Fruit fly (Drosophila melanogaster) whole organism, wandering third instar larva: ENCODE results near the gene CG1544.
A peak's percentile ranks its signal among the peaks of the same experiment; 100 is the strongest.

Source experiments
- Abd-B ChIP-seq: fragments of >200 bp; optimal IDR thresholded peaks from 2 replicates; lab custom pipeline; 2017; ENCODE audit warnings: missing biosample characterization, missing genetic modification characterization
- CG32264 ChIP-seq: fragments of 200-800 bp; sonication (Bioruptor generic); optimal IDR thresholded peaks from 2 replicates; lab custom pipeline; 2016; ENCODE audit warnings: missing biosample characterization, missing genetic modification characterization
- CG9705 ChIP-seq: fragments of 200-800 bp; sonication (Bioruptor generic); optimal IDR thresholded peaks from 2 replicates; lab custom pipeline; 2018; ENCODE audit warnings: missing biosample characterization, mild to moderate bottlenecking, missing genetic modification characterization
- Dfd ChIP-seq: fragments of >200 bp; optimal IDR thresholded peaks from 2 replicates; lab custom pipeline; 2017; ENCODE audit warnings: missing biosample characterization, missing genetic modification characterization
- GATAd ChIP-seq: sonication (Bioruptor generic); optimal IDR thresholded peaks from 2 replicates; lab custom pipeline; 2016; ENCODE audit warnings: missing biosample characterization, missing genetic modification characterization
- HLH106 ChIP-seq: fragments of 200-800 bp; optimal IDR thresholded peaks from 3 replicates; lab custom pipeline; 2019; ENCODE audit warnings: missing biosample characterization, mild to moderate bottlenecking, missing genetic modification characterization, moderate library complexity
- Hnf4 ChIP-seq: fragments of 200-800 bp; sonication (Bioruptor generic); optimal IDR thresholded peaks from 2 replicates; lab custom pipeline; 2016; ENCODE audit warnings: missing biosample characterization, mild to moderate bottlenecking, missing genetic modification characterization
- Hr78 ChIP-seq: fragments of >200 bp; optimal IDR thresholded peaks from 2 replicates; lab custom pipeline; 2017; ENCODE audit warnings: missing biosample characterization, missing genetic modification characterization
- Hr83 ChIP-seq: fragments of 200-300 bp; sonication (Bioruptor generic); optimal IDR thresholded peaks from 2 replicates; lab custom pipeline; 2016; ENCODE audit warnings: missing biosample characterization, mild to moderate bottlenecking, missing genetic modification characterization, moderate library complexity; ENCODE audit not compliant: poor library complexity, severe bottlenecking
- Jra ChIP-seq: sonication (Bioruptor generic); optimal IDR thresholded peaks from 2 replicates; lab custom pipeline; 2016; ENCODE audit warnings: missing biosample characterization, missing genetic modification characterization
- Mio ChIP-seq: sonication (Bioruptor generic); optimal IDR thresholded peaks from 2 replicates; lab custom pipeline; 2016; ENCODE audit warnings: missing biosample characterization, missing genetic modification characterization
- Myc ChIP-seq: fragments of >200 bp; optimal IDR thresholded peaks from 2 replicates; lab custom pipeline; 2017
- N ChIP-seq: fragments of >200 bp; optimal IDR thresholded peaks from 2 replicates; lab custom pipeline; 2018; ENCODE audit warnings: missing biosample characterization, missing external identifiers, missing genetic modification characterization
- OdsH ChIP-seq: fragments of 200-800 bp; sonication (Bioruptor generic); optimal IDR thresholded peaks from 2 replicates; lab custom pipeline; 2016; ENCODE audit warnings: missing biosample characterization, mild to moderate bottlenecking, missing genetic modification characterization
- Rel ChIP-seq, 2 experiments: fragments of 200-800 bp; sonication (Bioruptor generic) in 1 of 2; optimal IDR thresholded peaks; 2 replicates in 1 of 2; 3 replicates in 1 of 2; lab custom pipeline; 2016 to 2019; ENCODE audit warnings: mild to moderate bottlenecking in 2 of 2, missing biosample characterization in 2 of 2, missing genetic modification characterization in 2 of 2, moderate library complexity in 1 of 2
- Sp1 ChIP-seq: fragments of 200-800 bp; sonication (Bioruptor generic); optimal IDR thresholded peaks from 3 replicates; lab custom pipeline; 2019; ENCODE audit warnings: missing biosample characterization, mild to moderate bottlenecking, missing genetic modification characterization, moderate library complexity
- Vsx2 ChIP-seq: fragments of 200-300, 225-300 bp; sonication (Bioruptor generic); optimal IDR thresholded peaks from 2 replicates; lab custom pipeline; 2018; ENCODE audit warnings: missing biosample characterization, missing genetic modification characterization; ENCODE audit not compliant: partially characterized antibody
- br ChIP-seq: fragments of 200-800 bp; sonication (Bioruptor generic); optimal IDR thresholded peaks from 2 replicates; lab custom pipeline; 2016; ENCODE audit warnings: missing biosample characterization, missing genetic modification characterization
- brk ChIP-seq: fragments of 200-800 bp; sonication (Bioruptor generic); optimal IDR thresholded peaks from 2 replicates; lab custom pipeline; 2016; ENCODE audit warnings: missing biosample characterization, mild to moderate bottlenecking, missing genetic modification characterization
- dl ChIP-seq, 2 experiments: fragments of 175-275, 200-275 bp in 1 of 2; fragments of 200-275 bp in 1 of 2; sonication (Bioruptor generic); optimal IDR thresholded peaks; lab custom pipeline; 2018; ENCODE audit warnings: mild to moderate bottlenecking in 2 of 2, missing biosample characterization in 2 of 2, missing genetic modification characterization in 2 of 2, moderate library complexity in 2 of 2; ENCODE audit not compliant: partially characterized antibody in 2 of 2, insufficient read depth in 1 of 2
- dmrt93B ChIP-seq: fragments of 200-800 bp; sonication (Bioruptor generic); optimal IDR thresholded peaks from 2 replicates; lab custom pipeline; 2018; ENCODE audit warnings: missing biosample characterization, mild to moderate bottlenecking, missing genetic modification characterization
- foxo ChIP-seq, 2 experiments: fragments of 200-800 bp; sonication (Bioruptor generic); optimal IDR thresholded peaks; 2 replicates in 1 of 2; 3 replicates in 1 of 2; lab custom pipeline; 2016 to 2017; ENCODE audit warnings: missing biosample characterization in 2 of 2, missing genetic modification characterization in 2 of 2
- fru ChIP-seq: fragments of 200-800 bp; sonication (Bioruptor generic); optimal IDR thresholded peaks from 3 replicates; lab custom pipeline; 2016; ENCODE audit warnings: missing biosample characterization, mild to moderate bottlenecking, missing genetic modification characterization
- h ChIP-seq: fragments of 200-800 bp; sonication (Bioruptor generic); optimal IDR thresholded peaks from 3 replicates; lab custom pipeline; 2016; ENCODE audit warnings: missing biosample characterization, mild to moderate bottlenecking, missing genetic modification characterization
- pan ChIP-seq: fragments of >200 bp; optimal IDR thresholded peaks from 2 replicates; lab custom pipeline; 2017
- psq ChIP-seq: fragments of 200-800 bp; sonication (Bioruptor generic); optimal IDR thresholded peaks from 3 replicates; lab custom pipeline; 2017; ENCODE audit warnings: missing biosample characterization, mild to moderate bottlenecking, missing genetic modification characterization, moderate library complexity
- rgr ChIP-seq: fragments of 200-800 bp; sonication (Bioruptor generic); optimal IDR thresholded peaks from 3 replicates; lab custom pipeline; 2016; ENCODE audit warnings: missing biosample characterization, mild to moderate bottlenecking, missing genetic modification characterization
- sage ChIP-seq: fragments of 200-800 bp; sonication (Bioruptor generic); optimal IDR thresholded peaks from 2 replicates; lab custom pipeline; 2016; ENCODE audit warnings: missing biosample characterization, mild to moderate bottlenecking, missing genetic modification characterization
- sv ChIP-seq: fragments of 200-800 bp; sonication (Bioruptor generic); optimal IDR thresholded peaks from 3 replicates; lab custom pipeline; 2016; ENCODE audit warnings: missing biosample characterization, missing genetic modification characterization
- tai ChIP-seq: sonication (Bioruptor generic); optimal IDR thresholded peaks from 2 replicates; lab custom pipeline; 2016; ENCODE audit warnings: missing biosample characterization, missing genetic modification characterization
- woc ChIP-seq: sonication (Bioruptor generic); optimal IDR thresholded peaks from 2 replicates; lab custom pipeline; 2016; ENCODE audit warnings: missing biosample characterization, mild to moderate bottlenecking, missing genetic modification characterization

CG1544 gene

dm6 chr3R:31241109-31241508, 44.4 kb downstream of the CG1544 start:
- TF ChIP-seq br (GFP tag; lab: Kevin White, UChicago) (no peak), foxo (GFP tag; optimal IDR thresholded peaks at IDR 0.05; lab: Kevin White, UChicago) (no peak), dmrt93B (GFP tag; lab: Kevin White, UChicago) (no peak), sv (GFP tag; lab: Kevin White, UChicago) (no peak), dl (GFP tag; optimal IDR thresholded peaks at IDR 0.05; lab: Kevin White, UChicago; ENCODE audit: insufficient read depth in 1 of 2, partially characterized antibody in 2 of 2) (no peak), Abd-B (GFP tag; lab: Kevin White, UChicago) (no peak), Rel (GFP tag; optimal IDR thresholded peaks at IDR 0.05; lab: Kevin White, UChicago) (no peak), Rel (tag; optimal IDR thresholded peaks at IDR 0.05; lab: Kevin White, UChicago) (no peak), rgr (GFP tag; lab: Kevin White, UChicago) (no peak)

DNA sequence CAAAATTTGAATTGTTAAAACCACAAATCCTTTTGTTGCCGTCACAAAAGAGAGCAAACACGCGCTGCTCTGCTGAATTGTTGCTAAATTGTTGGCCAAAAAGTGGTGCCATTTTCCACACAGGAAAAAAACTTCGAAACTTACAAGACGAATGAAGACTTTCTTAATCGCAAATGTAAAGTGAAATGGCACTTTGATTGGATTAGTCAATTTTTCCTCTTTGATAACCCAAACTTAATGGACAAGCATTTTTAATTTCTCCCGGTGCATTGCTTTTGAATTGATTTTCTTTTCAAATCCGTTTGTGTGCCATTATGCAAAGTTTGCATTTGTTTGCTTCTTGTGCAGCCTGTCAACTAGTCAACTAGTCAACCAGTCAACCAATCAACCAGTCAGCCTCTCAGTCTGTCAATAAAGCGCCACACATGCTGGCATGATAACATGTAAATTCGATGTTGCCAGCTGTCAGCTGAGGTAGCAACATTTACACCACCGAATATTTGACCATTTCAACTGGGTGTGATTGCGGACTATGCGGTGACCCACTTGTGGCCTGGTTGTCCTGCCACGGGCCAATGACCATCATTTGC, 46.5 kb downstream of the CG1544 start:
- TF ChIP-seq OdsH (GFP tag; lab: Kevin White, UChicago) (no peak), br (GFP tag; lab: Kevin White, UChicago) (no peak), Abd-B (GFP tag; lab: Kevin White, UChicago) (no peak), sage (GFP tag; lab: Kevin White, UChicago) (no peak), Hnf4 (no peak), tai (GFP tag; lab: Kevin White, UChicago) (no peak)

DNA sequence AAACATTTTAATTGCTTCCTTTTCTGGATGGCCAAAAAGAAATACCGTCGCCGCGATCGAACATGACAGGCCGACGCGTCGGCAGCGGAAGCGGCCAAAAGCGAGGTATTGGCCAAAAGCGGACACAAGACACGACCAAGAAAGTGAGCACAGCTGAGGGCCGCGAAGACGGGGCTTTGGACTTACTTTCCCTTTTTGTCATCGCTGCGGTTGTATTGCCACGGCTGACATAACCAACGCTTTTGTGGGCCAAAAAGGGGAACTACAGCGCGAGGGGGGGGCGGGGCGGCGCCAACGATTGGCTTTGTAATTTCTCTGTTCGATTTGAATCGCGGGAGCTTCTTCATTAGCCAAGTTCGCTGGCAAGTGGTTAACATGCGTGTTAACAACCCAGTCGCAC, 49.1 kb downstream of the CG1544 start:
- TF ChIP-seq HLH106 (tag; lab: Kevin White, UChicago): no peak
- no peak for TF ChIP-seq Jra (GFP tag; lab: Kevin White, UChicago)
- TF ChIP-seq rgr (GFP tag; lab: Kevin White, UChicago): no peak
- no peak for TF ChIP-seq GATAd (GFP tag; lab: Kevin White, UChicago)
- no peak for TF ChIP-seq foxo (GFP tag; optimal IDR thresholded peaks at IDR 0.05; lab: Kevin White, UChicago)
- TF ChIP-seq OdsH (GFP tag; lab: Kevin White, UChicago): no peak
- no peak for TF ChIP-seq Dfd (GFP tag; lab: Kevin White, UChicago)
- TF ChIP-seq psq: no peak
- no peak for TF ChIP-seq h
- TF ChIP-seq Vsx2 (GFP tag; lab: Kevin White, UChicago): no peak
- no peak for TF ChIP-seq Myc (lab: Kevin White, UChicago)
- no peak for TF ChIP-seq CG9705 (GFP tag; lab: Kevin White, UChicago)
- TF ChIP-seq, all 38 proteins: peak for 0

DNA sequence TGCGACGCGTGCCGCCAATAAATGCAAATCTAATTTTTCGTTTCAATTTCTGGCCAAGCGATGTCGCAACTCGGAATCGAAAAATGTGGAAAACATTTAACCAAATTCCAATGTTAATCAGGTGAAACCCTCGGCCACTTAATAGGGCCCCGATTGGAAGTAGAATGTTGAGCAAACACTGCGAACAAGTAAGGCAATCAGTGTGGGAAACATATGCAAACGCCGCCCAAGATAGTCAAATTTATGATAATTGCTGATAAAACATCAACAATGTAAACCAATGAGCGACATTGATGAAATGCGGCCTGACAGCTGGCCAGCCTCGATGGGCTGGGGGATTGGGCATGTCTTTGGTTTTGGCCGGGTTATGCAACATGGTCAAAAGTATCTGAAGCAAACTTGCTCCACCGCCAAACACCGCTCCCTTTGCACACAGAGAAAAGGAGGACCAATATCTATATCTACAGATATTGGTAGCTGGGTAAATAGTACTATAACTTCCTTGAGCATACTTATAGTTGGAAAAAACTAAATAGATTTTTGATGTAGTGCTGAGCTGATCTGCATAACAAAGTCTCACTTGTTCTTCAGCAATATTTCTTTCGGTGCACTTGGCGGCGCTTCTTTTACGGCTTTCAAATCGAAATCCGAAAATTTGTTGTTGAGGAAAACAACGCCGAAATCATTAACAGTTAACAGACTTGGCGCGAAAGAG, 50.7 kb downstream of the CG1544 start:
- no peak for TF ChIP-seq Mio (GFP tag; lab: Kevin White, UChicago)
- peak; percentile 29 for TF ChIP-seq HLH106 (tag; lab: Kevin White, UChicago)
- no peak for TF ChIP-seq N (GFP tag; lab: Kevin White, UChicago)
- peak; percentile 13 for TF ChIP-seq h
- TF ChIP-seq CG32264 (GFP tag; lab: Kevin White, UChicago): no peak
- no peak for TF ChIP-seq pan (lab: Kevin White, UChicago)
- peak in 1 of 2 experiments; percentile 15 for TF ChIP-seq foxo (GFP tag; optimal IDR thresholded peaks at IDR 0.05; lab: Kevin White, UChicago)
- peak; percentile 21 for TF ChIP-seq sv (GFP tag; lab: Kevin White, UChicago)
- TF ChIP-seq brk: no peak
- TF ChIP-seq tai (GFP tag; lab: Kevin White, UChicago): no peak
- TF ChIP-seq CG9705 (GFP tag; lab: Kevin White, UChicago): no peak
- peak; percentile 37 for TF ChIP-seq fru (GFP tag; lab: Kevin White, UChicago)
- TF ChIP-seq Hnf4: no peak
- no peak for TF ChIP-seq psq

DNA sequence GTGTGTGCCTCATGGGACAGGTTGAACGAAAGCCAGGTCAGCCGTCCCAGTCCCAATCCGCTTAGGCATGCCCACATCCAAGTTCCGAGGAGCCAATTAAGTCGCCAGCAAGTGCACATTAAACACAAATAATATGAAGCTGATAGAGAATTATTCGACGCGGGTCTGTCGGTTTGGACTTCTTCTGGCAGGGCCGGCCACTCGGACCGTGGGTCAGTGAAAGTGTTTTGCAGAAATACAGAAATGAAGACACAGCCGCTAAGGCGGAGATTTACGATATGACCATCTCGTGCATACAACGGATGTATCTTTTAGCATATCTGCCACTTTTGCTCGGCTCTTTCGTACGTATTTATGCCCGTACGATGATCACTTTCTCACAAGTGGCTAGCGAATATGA, 51.5 kb downstream of the CG1544 start:
- TF ChIP-seq Hr78 (no peak), N (GFP tag; lab: Kevin White, UChicago) (no peak), Sp1 (GFP tag; lab: Kevin White, UChicago) (no peak), OdsH (GFP tag; lab: Kevin White, UChicago) (no peak), woc (GFP tag; lab: Kevin White, UChicago) (no peak), Abd-B (GFP tag; lab: Kevin White, UChicago) (no peak), Hr83 (no peak), HLH106 (tag; lab: Kevin White, UChicago) (no peak), Hnf4 (no peak), psq (no peak), Rel (GFP tag; optimal IDR thresholded peaks at IDR 0.05; lab: Kevin White, UChicago) (no peak), Rel (tag; optimal IDR thresholded peaks at IDR 0.05; lab: Kevin White, UChicago) (no peak)
